Worm (Caenorhabditis elegans): ENCODE measurements around the gene F17C8.7.

DNA sequence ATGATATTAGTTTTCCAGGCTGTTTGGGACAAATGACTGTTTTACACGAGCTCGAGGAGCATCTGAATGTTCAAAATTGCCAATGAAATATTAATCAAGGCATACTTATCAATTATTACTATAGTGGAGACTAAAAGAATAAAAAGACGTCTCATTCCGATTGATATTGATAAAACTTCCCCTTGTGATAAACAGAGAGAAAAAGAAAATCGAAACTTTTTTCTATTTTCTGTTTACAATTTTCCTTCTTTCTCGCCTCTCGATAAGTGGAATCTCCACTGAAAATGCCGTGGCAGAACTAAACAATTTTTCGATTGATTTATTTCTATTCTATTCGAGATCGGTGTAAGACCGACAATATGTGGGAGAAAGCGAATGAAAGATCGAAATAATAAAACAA, 44.3 kb downstream of the F17C8.7 start, which contains the start of gene B0393.9:
- TF ChIP-seq ztf-29 (GFP tag; IDR thresholded peaks at IDR 0.05) (no peak), flt-1 (GFP tag; IDR thresholded peaks at IDR 0.05) (no peak), ref-1 (GFP tag; conservative IDR thresholded peaks at IDR 0.05) (no peak)

Data from whole organism, midembryonic.